Worm (Caenorhabditis elegans) whole organism, late embryonic: Measurements from ENCODE around the gene sec-61.A.
"Not testable (repeated sequence)": the region's sequence is repeated elsewhere in the genome, so short reads cannot be mapped to it uniquely, and the experiment has no call there.

Experiments used
- ceh-19 ChIP-seq: fragments of 200-800 bp; sonication (Bioruptor generic); optimal IDR thresholded peaks from 2 replicates; lab custom pipeline; 2018; ENCODE audit warnings: mild to moderate bottlenecking, missing genetic modification characterization, missing compliant biosample characterization
- nhr-232 ChIP-seq: sonication (generic microtip); optimal IDR thresholded peaks from 2 replicates; lab custom pipeline; 2016; ENCODE audit warnings: missing genetic modification characterization, missing compliant biosample characterization
- ref-2 ChIP-seq: sonication (generic microtip); optimal IDR thresholded peaks from 2 replicates; lab custom pipeline; 2016; ENCODE audit warnings: missing genetic modification characterization, missing compliant biosample characterization
- syd-9 ChIP-seq: sonication (generic microtip); optimal IDR thresholded peaks from 2 replicates; lab custom pipeline; 2016; ENCODE audit warnings: mild to moderate bottlenecking, missing genetic modification characterization, moderate library complexity, missing compliant biosample characterization

sec-61.A gene

DNA sequence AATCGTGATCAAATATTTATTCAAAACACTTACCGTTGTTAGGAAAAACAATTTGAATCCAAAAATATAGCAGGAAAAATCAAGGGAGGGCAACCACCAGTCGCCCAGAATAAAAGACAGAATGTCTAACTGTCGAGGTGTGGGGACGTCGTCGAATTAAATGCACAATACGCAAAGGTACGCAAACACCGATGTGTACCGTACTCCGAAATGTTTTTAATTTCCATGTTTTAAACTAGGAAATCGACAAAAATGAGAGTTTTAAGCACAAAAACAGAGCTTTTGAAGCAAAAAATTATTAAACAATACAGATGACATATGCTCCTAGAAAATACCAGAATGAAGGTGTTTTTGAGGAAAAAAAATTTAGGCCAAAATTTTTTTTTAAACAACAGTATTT, 50.6 kb downstream of the sec-61.A start, which contains the start of gene Y57G11C.51:
Gene Y57G11C.51 (minus strand): TSS at position 101 of the 400 bp plus-strand sequence.
- TF ChIP-seq nhr-232 (tag; lab: Kevin White, UChicago); ceh-19; syd-9: not testable (repeated sequence)

DNA sequence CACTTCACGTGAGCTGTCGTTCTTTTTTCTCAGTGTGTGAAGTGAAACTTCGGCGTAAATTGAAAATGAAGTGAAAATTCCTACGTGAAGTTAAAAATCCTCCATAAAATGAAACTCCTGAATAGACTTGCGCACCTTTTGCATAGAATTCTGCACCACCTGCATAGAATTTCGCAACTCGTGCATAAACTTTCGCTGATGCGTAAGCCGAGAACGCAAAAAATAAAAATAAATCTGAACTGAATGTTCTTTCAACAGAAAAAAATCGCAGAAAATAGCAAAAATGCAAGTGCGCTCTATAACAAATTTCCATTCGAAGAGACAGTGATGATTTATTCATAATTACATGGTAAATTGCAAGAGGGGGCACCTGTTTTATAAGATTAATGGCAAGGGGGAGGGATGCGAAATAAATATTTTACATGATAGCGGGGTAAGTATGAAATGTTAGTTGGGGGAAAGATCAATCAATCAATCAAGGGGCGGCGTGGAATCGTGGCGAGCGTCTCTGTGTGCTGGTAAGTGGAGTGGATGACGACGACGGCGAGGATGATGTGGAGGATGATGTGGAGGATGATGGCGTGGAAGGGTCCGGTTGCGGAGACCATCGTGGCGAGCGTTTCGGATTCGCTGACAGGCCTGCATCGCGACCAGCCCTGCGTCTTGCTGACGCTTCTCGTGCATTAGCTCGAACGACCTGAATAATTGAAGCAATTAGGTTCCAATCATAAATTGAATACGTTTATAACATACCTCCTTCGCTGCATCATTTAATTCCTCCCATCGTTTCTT, 51.6 kb downstream of the sec-61.A start, which contains the start of gene Y57G11C.36:
Gene Y57G11C.36 (minus strand): TSS at position 502 of the 792 bp plus-strand sequence.
- TF ChIP-seq ref-2 (tag; lab: Kevin White, UChicago) (no peak), ceh-19 (no peak)
